Worm (Caenorhabditis elegans) whole organism, early embryonic: ENCODE data around the gene K08F9.3.
"Not testable (repeated sequence)": the region's sequence is repeated elsewhere in the genome, so short reads cannot be mapped to it uniquely, and the experiment has no call there.

Source experiments
- B0310.2 ChIP-seq: sonication (generic microtip); optimal IDR thresholded peaks from 2 replicates; lab custom pipeline; 2016; ENCODE audit warnings: mild to moderate bottlenecking, missing genetic modification characterization, missing compliant biosample characterization
- F13C5.2 ChIP-seq: sonication (generic microtip); optimal IDR thresholded peaks from 2 replicates; lab custom pipeline; 2017; ENCODE audit warnings: mild to moderate bottlenecking, missing genetic modification characterization, inconsistent platforms, missing compliant biosample characterization
- aly-1 ChIP-seq: sonication (generic microtip); optimal IDR thresholded peaks from 2 replicates; lab custom pipeline; 2016; ENCODE audit warnings: missing genetic modification characterization, missing compliant biosample characterization
- ama-1 ChIP-seq: fragments of 150-350 bp; optimal IDR thresholded peaks from 2 replicates; lab custom pipeline; 2014
- ceh-13 ChIP-seq: fragments of 200-800 bp; sonication (Bioruptor generic); optimal IDR thresholded peaks from 2 replicates; lab custom pipeline; 2018; ENCODE audit warnings: mild to moderate bottlenecking, missing genetic modification characterization, missing compliant biosample characterization
- ceh-36 ChIP-seq: sonication (generic microtip); optimal IDR thresholded peaks from 2 replicates; lab custom pipeline; 2016; ENCODE audit warnings: missing genetic modification characterization, inconsistent platforms, missing compliant biosample characterization
- ets-7 ChIP-seq: sonication (generic microtip); optimal IDR thresholded peaks from 2 replicates; lab custom pipeline; 2016; ENCODE audit warnings: missing genotype, missing genetic modification characterization, missing compliant biosample characterization
- flt-1 ChIP-seq: fragments of 200-800 bp; sonication (Bioruptor generic); IDR thresholded peaks from 2 replicates; pipeline ENCODE4 v1.3.6; 2022; ENCODE audit warnings: missing genetic modification characterization, missing compliant biosample characterization
- hmbx-1 ChIP-seq: sonication (generic microtip); optimal IDR thresholded peaks from 2 replicates; lab custom pipeline; 2016; ENCODE audit warnings: mild to moderate bottlenecking, missing genetic modification characterization, missing compliant biosample characterization
- hmg-4 ChIP-seq: fragments of 200-800 bp; sonication (Bioruptor generic); optimal IDR thresholded peaks from 2 replicates; lab custom pipeline; 2018; ENCODE audit warnings: mild to moderate bottlenecking, missing genetic modification characterization, missing compliant biosample characterization
- hnd-1 ChIP-seq: sonication (generic microtip); optimal IDR thresholded peaks from 2 replicates; lab custom pipeline; 2016; ENCODE audit warnings: missing genetic modification characterization, missing compliant biosample characterization
- pes-1 ChIP-seq: fragments of 200-800 bp; sonication (Bioruptor generic); IDR thresholded peaks from 2 replicates; pipeline ENCODE4 v1.3.6; 2022; ENCODE audit warnings: missing genetic modification reagents, missing genetic modification characterization, missing compliant biosample characterization
- scrt-1 ChIP-seq: fragments of 200-800 bp; sonication (Bioruptor generic); IDR thresholded peaks from 2 replicates; pipeline ENCODE4 v1.3.6; 2022; ENCODE audit warnings: missing genetic modification characterization, missing compliant biosample characterization
- sea-1 ChIP-seq: fragments of 200-800 bp; sonication (Bioruptor generic); conservative IDR thresholded peaks from 2 replicates; pipeline ENCODE4 v1.3.6; 2022; ENCODE audit warnings: missing genetic modification characterization, missing compliant biosample characterization
- tbx-11 ChIP-seq: fragments of 200-800 bp; sonication (Bioruptor generic); IDR thresholded peaks from 2 replicates; pipeline ENCODE4 v1.3.6; 2022; ENCODE audit warnings: missing genetic modification characterization, missing compliant biosample characterization
- tbx-37 ChIP-seq: fragments of 200-800 bp; sonication (Bioruptor generic); conservative IDR thresholded peaks from 2 replicates; pipeline ENCODE4 v1.3.6; 2022; ENCODE audit warnings: missing genetic modification reagents, missing genetic modification characterization, missing compliant biosample characterization
- tra-4 ChIP-seq: sonication (generic microtip); optimal IDR thresholded peaks from 2 replicates; lab custom pipeline; 2017; ENCODE audit warnings: missing genetic modification characterization, missing compliant biosample characterization

The K08F9.3 gene

ce11 chrV:15140247-15140646, at the start of gene K08F9.3:
K08F9.3 (plus strand) TSS chrV:15140547.
- no peak for TF ChIP-seq F13C5.2 (tag; lab: Kevin White, UChicago)
- no peak for TF ChIP-seq sea-1
- TF ChIP-seq ceh-36 (tag; lab: Kevin White, UChicago), result no peak
- no peak for TF ChIP-seq scrt-1 (GFP tag; lab: Robert Waterston, UW)
- TF ChIP-seq tra-4, result no peak
- no peak for TF ChIP-seq ama-1 (lab: Kevin White, UChicago)
- TF ChIP-seq aly-1 (tag; lab: Kevin White, UChicago), result no peak
- TF ChIP-seq ets-7 (tag; lab: Kevin White, UChicago), result no peak
- TF ChIP-seq hmbx-1 (tag; lab: Kevin White, UChicago), result no peak
- no peak for TF ChIP-seq pes-1 (GFP tag; lab: Robert Waterston, UW)
- TF ChIP-seq B0310.2 (tag; lab: Kevin White, UChicago), result no peak
- TF ChIP-seq hnd-1 (tag; lab: Kevin White, UChicago), result no peak
- TF ChIP-seq hmg-4, result no peak
- TF ChIP-seq tbx-11 (GFP tag; lab: Robert Waterston, UW), result no peak
- TF ChIP-seq flt-1, result no peak
- TF ChIP-seq tbx-37 (GFP tag; lab: Robert Waterston, UW), result no peak

DNA sequence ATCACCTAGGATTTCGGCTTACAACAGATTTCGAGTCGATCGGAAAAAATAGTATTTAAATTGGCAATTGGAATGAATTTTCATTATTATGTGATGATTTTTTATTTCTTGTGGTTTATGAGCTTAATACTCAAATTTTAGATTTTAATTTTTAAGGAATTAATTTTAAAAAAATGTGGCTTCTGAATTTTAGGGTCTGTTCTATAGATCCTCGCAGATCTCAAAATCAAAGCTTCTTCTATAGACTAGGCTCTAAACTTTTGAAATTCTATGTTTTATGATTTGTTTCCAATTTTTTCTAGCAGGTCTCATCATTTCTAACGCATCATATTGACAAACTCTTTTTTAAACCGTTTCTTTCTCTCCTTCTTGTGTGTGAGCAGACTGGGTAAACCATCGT, 47.7 kb upstream of the K08F9.3 start, which contains the start of gene txt-12:
txt-12 (plus strand) TSS at position 301 of the 400 bp plus-strand sequence.
- TF ChIP-seq ceh-13, result no peak
- no peak for TF ChIP-seq sea-1
- TF ChIP-seq ceh-36 (tag; lab: Kevin White, UChicago), result no peak

- TF ChIP-seq B0310.2 (tag; lab: Kevin White, UChicago) (no peak), aly-1 (tag; lab: Kevin White, UChicago) (no peak), tra-4 (no peak), tbx-11 (GFP tag; lab: Robert Waterston, UW) (no peak)
Observed at ce11 chrV:15094749-15095148, 45.6 kb upstream of the K08F9.3 start, which contains the start of gene srx-78. srx-78 (plus strand) TSS chrV:15095049.

DNA sequence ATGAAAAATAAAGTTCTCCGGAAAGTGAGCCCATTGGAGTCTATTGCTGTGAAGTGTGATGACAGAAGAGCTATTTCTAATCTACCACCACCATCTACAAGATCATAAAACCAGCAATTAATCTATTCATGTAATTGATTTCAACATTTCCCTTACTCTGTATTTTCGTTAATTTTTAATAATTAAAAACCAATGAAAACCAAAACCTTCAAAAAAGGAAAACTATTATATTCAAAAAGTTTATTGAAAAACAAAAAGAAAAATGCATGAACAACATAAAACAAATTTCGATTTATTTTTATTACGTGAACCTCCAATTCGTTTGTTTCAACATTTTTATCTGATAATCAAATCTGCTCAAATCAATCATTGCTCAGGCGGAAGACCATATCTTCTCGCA, 40.9 kb upstream of the K08F9.3 start, which contains the start of gene C01G10.1:
C01G10.1 (plus strand) TSS at position 301 of the 400 bp plus-strand sequence.
- no peak for TF ChIP-seq F13C5.2 (tag; lab: Kevin White, UChicago)
- no peak for TF ChIP-seq tra-4
- no peak for TF ChIP-seq scrt-1 (GFP tag; lab: Robert Waterston, UW)
- no peak for TF ChIP-seq ets-7 (tag; lab: Kevin White, UChicago)
- TF ChIP-seq flt-1, result no peak
- TF ChIP-seq tbx-11 (GFP tag; lab: Robert Waterston, UW), result no peak
- TF ChIP-seq pes-1 (GFP tag; lab: Robert Waterston, UW), result no peak
- no peak for TF ChIP-seq ama-1 (lab: Kevin White, UChicago)
- TF ChIP-seq ceh-36 (tag; lab: Kevin White, UChicago), result no peak
- TF ChIP-seq aly-1 (tag; lab: Kevin White, UChicago), result no peak
- no peak for TF ChIP-seq hnd-1 (tag; lab: Kevin White, UChicago)
- no peak for TF ChIP-seq tbx-37 (GFP tag; lab: Robert Waterston, UW)
- no peak for TF ChIP-seq hmg-4

DNA sequence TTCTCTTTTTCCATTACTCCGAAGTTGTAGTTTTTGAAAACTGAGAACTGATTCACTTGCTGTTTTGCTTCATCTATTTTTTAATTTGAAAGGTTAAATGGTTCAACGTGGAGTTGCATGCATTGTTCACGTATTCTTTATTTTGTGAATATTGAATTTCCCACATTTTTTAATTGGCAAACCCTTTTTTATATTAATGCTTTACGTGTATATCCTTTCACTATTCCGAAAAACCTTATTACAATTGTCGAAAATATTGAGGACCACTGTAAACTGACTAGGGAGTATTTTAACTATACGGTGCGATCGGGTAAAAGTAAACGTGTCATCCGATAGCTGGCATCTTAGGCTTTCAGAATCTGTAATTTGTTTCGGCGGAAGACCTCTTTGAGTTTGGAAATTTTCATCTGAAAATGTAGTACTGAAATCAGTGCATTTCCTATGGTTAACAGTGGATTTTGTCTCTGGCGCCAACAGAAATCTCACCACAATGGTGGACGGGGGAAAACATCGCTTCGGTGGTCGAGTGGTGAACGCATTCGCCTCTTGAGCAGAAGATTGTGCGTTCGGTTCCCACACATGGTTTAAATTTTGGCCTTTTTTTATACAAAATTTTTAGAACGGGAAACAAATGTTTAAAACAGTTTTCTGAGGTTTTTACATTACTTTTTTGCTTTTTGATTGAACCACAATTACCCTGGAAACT, 34.3 kb upstream of the K08F9.3 start, which contains the start of gene C01G10.14:
C01G10.14 (minus strand) TSS at position 51 of the 706 bp plus-strand sequence.
- TF ChIP-seq tbx-37 (GFP tag; lab: Robert Waterston, UW); tbx-11 (GFP tag; lab: Robert Waterston, UW); F13C5.2 (tag; lab: Kevin White, UChicago): not testable (repeated sequence)

ce11 chrV:15109260-15109659, 31.1 kb upstream of the K08F9.3 start, which contains the start of gene Y75B12A.2:
Y75B12A.2 (plus strand) TSS chrV:15109560.
- TF ChIP-seq pes-1 (GFP tag; lab: Robert Waterston, UW), result no peak
- TF ChIP-seq aly-1 (tag; lab: Kevin White, UChicago), result no peak
- TF ChIP-seq scrt-1 (GFP tag; lab: Robert Waterston, UW), result no peak
- no peak for TF ChIP-seq hmg-4
- TF ChIP-seq tbx-11 (GFP tag; lab: Robert Waterston, UW), result no peak
- no peak for TF ChIP-seq hmbx-1 (tag; lab: Kevin White, UChicago)
- TF ChIP-seq B0310.2 (tag; lab: Kevin White, UChicago), result no peak

ce11 chrV:15111660-15112059, 28.7 kb upstream of the K08F9.3 start, which contains the start of gene T01G5.7:
T01G5.7 (plus strand) TSS chrV:15111960.
- TF ChIP-seq tra-4 (no peak), ceh-13 (no peak), hmg-4 (no peak), flt-1 (no peak), aly-1 (tag; lab: Kevin White, UChicago) (no peak), tbx-11 (GFP tag; lab: Robert Waterston, UW) (no peak), hnd-1 (tag; lab: Kevin White, UChicago) (no peak), scrt-1 (GFP tag; lab: Robert Waterston, UW) (no peak), sea-1 (no peak), tbx-37 (GFP tag; lab: Robert Waterston, UW) (no peak), hmbx-1 (tag; lab: Kevin White, UChicago) (no peak), ama-1 (lab: Kevin White, UChicago) (no peak), F13C5.2 (tag; lab: Kevin White, UChicago) (no peak), B0310.2 (tag; lab: Kevin White, UChicago) (no peak), ceh-36 (tag; lab: Kevin White, UChicago) (no peak)

- no peak for TF ChIP-seq ceh-36 (tag; lab: Kevin White, UChicago)
- no peak for TF ChIP-seq hmbx-1 (tag; lab: Kevin White, UChicago)
- no peak for TF ChIP-seq tra-4
- no peak for TF ChIP-seq aly-1 (tag; lab: Kevin White, UChicago)
- no peak for TF ChIP-seq pes-1 (GFP tag; lab: Robert Waterston, UW)
- no peak for TF ChIP-seq tbx-11 (GFP tag; lab: Robert Waterston, UW)
Observed at ce11 chrV:15113992-15114391, 26.4 kb upstream of the K08F9.3 start, which contains the start of gene T01G5.6. T01G5.6 (minus strand) TSS chrV:15114092.
